Worm (Caenorhabditis elegans) whole organism, L3 larva: ENCODE data around the gene Y37E11AR.7.

Experiments
- R02D3.7 ChIP-seq: fragments of 150-350 bp; optimal IDR thresholded peaks from 2 replicates; lab custom pipeline; 2014; ENCODE audit warnings: missing biosample characterization, missing genetic modification characterization
- ama-1 ChIP-seq: fragments of 150-350 bp; optimal IDR thresholded peaks from 2 replicates; lab custom pipeline; 2018
- ceh-28 ChIP-seq: fragments of 150-350 bp; optimal IDR thresholded peaks from 2 replicates; lab custom pipeline; 2014; ENCODE audit warnings: missing biosample characterization, missing genetic modification reagents, missing genetic modification characterization
- ceh-82 ChIP-seq: fragments of 150-350 bp; optimal IDR thresholded peaks from 2 replicates; lab custom pipeline; 2014; ENCODE audit warnings: missing biosample characterization, missing genetic modification characterization
- ceh-9 ChIP-seq: sonication (generic microtip); optimal IDR thresholded peaks from 2 replicates; lab custom pipeline; 2018; ENCODE audit warnings: missing biosample characterization, missing genetic modification characterization
- egl-27 ChIP-seq: sonication (generic microtip); optimal IDR thresholded peaks from 4 replicates; lab custom pipeline; 2017; ENCODE audit warnings: missing biosample characterization, missing genetic modification reagents, missing genetic modification characterization
- egl-5 ChIP-seq: fragments of 150-350 bp; optimal IDR thresholded peaks from 2 replicates; lab custom pipeline; 2017; ENCODE audit warnings: missing biosample characterization, missing genetic modification reagents, missing genetic modification characterization, inconsistent platforms
- elt-1 ChIP-seq: fragments of 150-350 bp; optimal IDR thresholded peaks from 2 replicates; lab custom pipeline; 2014; ENCODE audit warnings: missing biosample characterization, missing genetic modification characterization
- elt-2 ChIP-seq: sonication (generic microtip); optimal IDR thresholded peaks from 2 replicates; lab custom pipeline; 2016; ENCODE audit warnings: missing genetic modification reagents, mild to moderate bottlenecking, missing genetic modification characterization, missing compliant biosample characterization
- elt-3 ChIP-seq, 3 experiments: fragments of 150-350 bp in 1 of 3; sonication (generic microtip) in 2 of 3; optimal IDR thresholded peaks; 2 replicates in 2 of 3; 4 replicates in 1 of 3; lab custom pipeline; 2014 to 2017; ENCODE audit warnings: missing biosample characterization in 3 of 3, missing genetic modification characterization in 3 of 3
- eor-1 ChIP-seq, 2 experiments: fragments of 150-350 bp; optimal IDR thresholded peaks; 2 replicates each; lab custom pipeline; 2014 to 2018; ENCODE audit warnings: missing biosample characterization in 2 of 2, missing genetic modification characterization in 2 of 2
- fkh-10 ChIP-seq: sonication (generic microtip); optimal IDR thresholded peaks from 2 replicates; lab custom pipeline; 2017; ENCODE audit warnings: missing biosample characterization, missing genetic modification reagents, missing genetic modification characterization
- fkh-2 ChIP-seq: fragments of 150-350 bp; optimal IDR thresholded peaks from 2 replicates; lab custom pipeline; 2014; ENCODE audit warnings: missing biosample characterization, missing genetic modification reagents, missing genetic modification characterization
- fos-1 ChIP-seq: fragments of 150-350 bp; optimal IDR thresholded peaks from 2 replicates; lab custom pipeline; 2014; ENCODE audit warnings: missing biosample characterization, missing genetic modification characterization
- hmg-11 ChIP-seq: sonication (generic microtip); optimal IDR thresholded peaks from 2 replicates; lab custom pipeline; 2016; ENCODE audit warnings: missing genetic modification characterization, missing compliant biosample characterization
- jun-1 ChIP-seq: fragments of 150-350 bp; optimal IDR thresholded peaks from 2 replicates; lab custom pipeline; 2014; ENCODE audit warnings: missing biosample characterization, missing genetic modification reagents, missing genetic modification characterization
- lin-15B ChIP-seq: fragments of 150-350 bp; optimal IDR thresholded peaks from 2 replicates; lab custom pipeline; 2014; ENCODE audit warnings: missing biosample characterization, missing genetic modification characterization
- lin-39 ChIP-seq: fragments of 150-350 bp; optimal IDR thresholded peaks from 2 replicates; lab custom pipeline; 2018; ENCODE audit warnings: missing biosample characterization, missing genetic modification reagents, missing genetic modification characterization
- lsy-12 ChIP-seq: sonication (generic microtip); optimal IDR thresholded peaks from 2 replicates; lab custom pipeline; 2016; ENCODE audit warnings: mild to moderate bottlenecking, missing genetic modification characterization, missing compliant biosample characterization
- mdl-1 ChIP-seq: fragments of 150-350 bp; optimal IDR thresholded peaks from 2 replicates; lab custom pipeline; 2014; ENCODE audit warnings: missing biosample characterization, missing genetic modification characterization
- nfya-1 ChIP-seq: sonication (generic microtip); optimal IDR thresholded peaks from 2 replicates; lab custom pipeline; 2017; ENCODE audit warnings: missing genetic modification characterization, mild to moderate bottlenecking, missing compliant biosample characterization, antibody characterized with exemption, moderate library complexity; ENCODE audit not compliant: insufficient read depth
- nhr-11 ChIP-seq: fragments of 150-350 bp; optimal IDR thresholded peaks from 2 replicates; lab custom pipeline; 2014; ENCODE audit warnings: missing biosample characterization, missing genetic modification characterization
- nhr-23 ChIP-seq: fragments of 150-350 bp; optimal IDR thresholded peaks from 2 replicates; lab custom pipeline; 2014; ENCODE audit warnings: missing biosample characterization, missing genetic modification reagents, missing genetic modification characterization
- nhr-25 ChIP-seq: sonication (generic microtip); optimal IDR thresholded peaks from 2 replicates; lab custom pipeline; 2017; ENCODE audit warnings: missing biosample characterization, missing genetic modification characterization
- nhr-28 ChIP-seq: fragments of 150-350 bp; optimal IDR thresholded peaks from 2 replicates; lab custom pipeline; 2014; ENCODE audit warnings: missing biosample characterization, missing genetic modification characterization
- nhr-43 ChIP-seq: sonication (generic microtip); optimal IDR thresholded peaks from 2 replicates; lab custom pipeline; 2016; ENCODE audit warnings: mild to moderate bottlenecking, missing genetic modification characterization, missing compliant biosample characterization; ENCODE audit not compliant: poor library complexity, severe bottlenecking
- nhr-76 ChIP-seq: fragments of 150-350 bp; sonication (generic microtip); optimal IDR thresholded peaks from 5 replicates; lab custom pipeline; 2014; ENCODE audit warnings: missing biosample characterization, missing genetic modification characterization
- nhr-77 ChIP-seq: fragments of 150-350 bp; optimal IDR thresholded peaks from 2 replicates; lab custom pipeline; 2014; ENCODE audit warnings: missing biosample characterization, missing genetic modification characterization
- pha-4 ChIP-seq: fragments of 150-350 bp; optimal IDR thresholded peaks from 2 replicates; lab custom pipeline; 2014; ENCODE audit warnings: missing biosample characterization, missing genetic modification reagents, missing genetic modification characterization
- pqm-1 ChIP-seq: fragments of 150-350 bp; optimal IDR thresholded peaks from 2 replicates; lab custom pipeline; 2017; ENCODE audit warnings: missing biosample characterization, missing genetic modification characterization, inconsistent platforms
- skn-1 ChIP-seq: fragments of 150-350 bp; optimal IDR thresholded peaks from 2 replicates; lab custom pipeline; 2014; ENCODE audit warnings: missing biosample characterization, missing genetic modification characterization
- snpc-4 ChIP-seq: fragments of 150-350 bp; optimal IDR thresholded peaks from 2 replicates; lab custom pipeline; 2014; ENCODE audit warnings: missing biosample characterization, missing genetic modification characterization
- tbx-2 ChIP-seq: sonication (generic microtip); optimal IDR thresholded peaks from 2 replicates; lab custom pipeline; 2016; ENCODE audit warnings: mild to moderate bottlenecking, missing genetic modification characterization, missing compliant biosample characterization
- unc-39 ChIP-seq: sonication (generic microtip); optimal IDR thresholded peaks from 4 replicates; lab custom pipeline; 2017; ENCODE audit warnings: missing biosample characterization, missing genetic modification characterization
- unc-62 ChIP-seq: fragments of 150-350 bp; sonication (generic microtip); optimal IDR thresholded peaks from 4 replicates; lab custom pipeline; 2014; ENCODE audit warnings: missing biosample characterization, missing genetic modification reagents, missing genetic modification characterization
- zag-1 ChIP-seq: fragments of 150-350 bp; optimal IDR thresholded peaks from 2 replicates; lab custom pipeline; 2014; ENCODE audit warnings: missing biosample characterization, missing genetic modification characterization
- ztf-4 ChIP-seq: fragments of 150-350 bp; optimal IDR thresholded peaks from 2 replicates; lab custom pipeline; 2014; ENCODE audit warnings: missing biosample characterization, missing genetic modification characterization

Y37E11AR.7 gene

DNA sequence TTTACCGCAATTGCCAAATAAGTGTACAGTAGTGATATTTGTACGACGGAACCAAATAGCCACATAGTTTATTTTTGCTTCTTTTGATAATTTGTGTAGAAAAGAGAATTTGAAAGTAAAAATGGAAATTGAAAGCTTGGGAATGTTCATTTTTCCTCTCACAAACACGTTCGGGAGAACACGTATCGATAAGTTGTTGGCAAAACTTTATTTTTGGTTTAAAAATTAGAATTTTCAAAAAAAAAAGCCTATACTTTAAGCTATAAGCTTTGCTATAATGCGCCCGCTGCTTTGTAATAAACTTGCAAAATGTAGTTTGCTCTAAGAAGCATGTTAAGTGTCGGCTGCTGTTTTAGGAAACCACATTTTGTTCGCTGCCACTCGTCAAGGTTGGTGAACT lies at the start of gene Y37E11AR.7:
Y37E11AR.7 (minus strand) TSS at position 101 of the 400 bp plus-strand sequence.
- TF ChIP-seq eor-1 (tag; optimal IDR thresholded peaks at IDR 0.05; lab: Kevin White, UChicago) (no peak), nhr-25 (tag; lab: Kevin White, UChicago) (no peak), nhr-76 (tag; lab: Kevin White, UChicago) (no peak), fkh-10 (GFP tag; lab: Kevin White, UChicago) (no peak), egl-27 (no peak), snpc-4 (tag; lab: Kevin White, UChicago) (no peak), egl-5 (tag; lab: Kevin White, UChicago) (no peak), unc-39 (tag; lab: Kevin White, UChicago) (no peak), R02D3.7 (tag; lab: Kevin White, UChicago) (no peak)

DNA sequence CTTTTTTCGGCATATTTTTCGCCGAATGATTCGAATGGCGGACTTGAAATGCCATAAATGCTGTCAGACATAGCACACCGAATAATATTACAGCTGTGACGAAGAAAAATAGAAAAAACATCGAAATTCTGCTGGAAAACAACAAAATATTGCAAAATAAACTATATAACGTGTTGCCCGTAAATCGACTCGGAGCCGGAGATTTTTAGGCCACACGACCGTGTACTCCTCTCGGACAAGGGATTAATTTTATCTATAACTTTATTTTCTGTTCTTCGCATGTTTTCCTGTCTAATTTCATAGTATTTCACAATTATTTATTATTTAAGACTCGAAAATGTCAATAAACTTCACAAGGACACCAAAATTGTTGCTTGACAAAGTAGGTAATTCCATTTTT lies 48.0 kb upstream of the Y37E11AR.7 start, which contains the start of the genes algn-14 and M02B7.2:
algn-14 (minus strand) TSS at position 175 of the 400 bp plus-strand sequence.
M02B7.2 (plus strand) TSS at position 330 of the 400 bp plus-strand sequence.
- peak; percentile 66 for TF ChIP-seq pha-4 (tag; lab: Kevin White, UChicago)
- TF ChIP-seq hmg-11: peak; percentile 30
- TF ChIP-seq nfya-1 (tag; lab: Kevin White, UChicago): peak; percentile 42
- no peak for TF ChIP-seq nhr-77 (tag; lab: Kevin White, UChicago)
- peak; percentile 88 for TF ChIP-seq nhr-43
- peak; percentile 74 for TF ChIP-seq lin-15B (tag; lab: Kevin White, UChicago)
- TF ChIP-seq nhr-23: peak; percentile 42
- no peak for TF ChIP-seq nhr-25 (tag; lab: Kevin White, UChicago)
- no peak for TF ChIP-seq nhr-28 (tag; lab: Kevin White, UChicago)
- TF ChIP-seq R02D3.7 (tag; lab: Kevin White, UChicago): peak; percentile 92
- no peak for TF ChIP-seq unc-62
- TF ChIP-seq fos-1 (tag; lab: Kevin White, UChicago): no peak
- no peak for TF ChIP-seq ztf-4 (tag; lab: Kevin White, UChicago)
- no peak for TF ChIP-seq ceh-9 (tag; lab: Kevin White, UChicago)
- peak; percentile 47 for TF ChIP-seq elt-2 (tag; lab: Kevin White, UChicago)
- no peak for TF ChIP-seq zag-1
- no peak for TF ChIP-seq mdl-1 (tag; lab: Kevin White, UChicago)
- TF ChIP-seq jun-1: peak; percentile 22
- TF ChIP-seq ceh-28 (tag; lab: Kevin White, UChicago): peak; percentile 5
- no peak for TF ChIP-seq nhr-76 (tag; lab: Kevin White, UChicago)
- TF ChIP-seq pqm-1 (tag; lab: Kevin White, UChicago): no peak
- TF ChIP-seq nhr-11 (tag; lab: Kevin White, UChicago): no peak
- peak; percentile 9 for TF ChIP-seq lin-39
- peak; percentile 19 for TF ChIP-seq lsy-12
- TF ChIP-seq snpc-4 (tag; lab: Kevin White, UChicago): peak; percentile 70
- no peak for TF ChIP-seq skn-1 (tag; lab: Kevin White, UChicago)
- TF ChIP-seq fkh-2 (tag; lab: Kevin White, UChicago): no peak
- no peak for TF ChIP-seq ceh-82

DNA sequence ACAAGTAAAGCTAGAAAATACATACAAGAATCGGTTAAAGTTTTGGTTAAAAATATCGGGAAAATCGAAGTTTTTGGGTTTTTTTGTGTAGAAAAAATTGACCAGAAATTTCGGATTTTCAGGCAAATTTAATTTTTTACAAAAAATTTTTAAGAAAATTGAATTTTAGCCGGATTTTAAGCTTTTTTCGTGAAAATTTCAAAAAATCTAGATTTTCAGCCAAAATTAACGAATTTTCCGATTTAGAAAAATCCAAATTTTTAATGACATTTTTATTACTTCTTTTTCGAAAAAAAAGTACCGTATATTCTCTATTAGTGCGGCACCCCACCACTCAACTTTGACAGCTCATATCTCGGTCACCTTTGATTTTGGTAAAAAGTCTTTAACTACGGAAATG lies 45.7 kb upstream of the Y37E11AR.7 start, which contains the start of gene osm-3:
osm-3 (minus strand) TSS at position 101 of the 400 bp plus-strand sequence.
- no peak for TF ChIP-seq nhr-28 (tag; lab: Kevin White, UChicago)
- TF ChIP-seq pha-4 (tag; lab: Kevin White, UChicago): no peak
- TF ChIP-seq ceh-28 (tag; lab: Kevin White, UChicago): no peak

DNA sequence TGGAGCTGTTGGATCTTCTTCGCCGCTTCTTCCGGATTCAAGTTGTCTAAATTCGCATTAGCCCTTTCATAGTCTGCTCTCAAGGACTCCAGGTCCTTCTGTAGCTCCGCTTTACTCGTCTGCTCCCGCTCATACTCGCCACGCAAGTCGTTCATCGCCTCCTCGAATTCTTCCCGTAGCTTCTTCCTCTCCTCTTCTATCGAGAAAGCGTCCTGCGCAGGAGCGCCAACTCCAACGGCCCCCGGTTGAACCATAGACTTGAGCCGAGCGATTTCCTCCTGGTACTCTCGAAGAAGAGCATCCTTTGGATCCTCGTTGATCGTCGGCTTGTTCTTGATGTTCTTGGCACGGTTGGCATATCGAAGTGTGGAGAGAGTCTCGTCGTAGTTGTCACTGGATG lies 42.2 kb upstream of the Y37E11AR.7 start:
- TF ChIP-seq ama-1 (no peak), tbx-2 (no peak), nhr-23 (no peak)
- TF ChIP-seq, all 47 proteins: peak for 0

DNA sequence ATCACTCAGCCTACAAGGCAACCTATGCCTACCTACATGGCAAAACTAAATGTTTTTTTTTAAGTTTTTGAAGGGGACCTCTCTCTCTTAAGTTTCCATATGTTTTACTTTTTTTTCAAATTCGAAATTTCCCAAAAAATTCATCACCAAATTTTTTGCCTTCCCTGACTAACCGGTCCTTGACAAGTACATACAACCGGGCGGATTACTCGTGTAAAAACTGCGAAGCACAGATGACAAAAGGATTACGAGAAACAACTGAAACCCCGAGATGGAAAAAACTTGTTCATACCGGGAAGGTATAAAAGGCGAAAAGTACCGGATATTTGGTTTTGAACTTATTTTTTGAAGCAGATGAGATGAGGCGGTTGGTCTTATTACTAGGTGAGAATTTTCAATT lies 39.2 kb upstream of the Y37E11AR.7 start, which contains the start of gene K09B3.1:
K09B3.1 (plus strand) TSS at position 301 of the 400 bp plus-strand sequence.
- TF ChIP-seq elt-1: no peak
- TF ChIP-seq elt-3 (tag; optimal IDR thresholded peaks at IDR 0.05; lab: Kevin White, UChicago): no peak
- TF ChIP-seq fos-1 (tag; lab: Kevin White, UChicago): no peak
- no peak for TF ChIP-seq elt-2 (tag; lab: Kevin White, UChicago)
- no peak for TF ChIP-seq tbx-2
- no peak for TF ChIP-seq egl-27
- no peak for TF ChIP-seq nhr-11 (tag; lab: Kevin White, UChicago)
- TF ChIP-seq eor-1 (tag; optimal IDR thresholded peaks at IDR 0.05; lab: Kevin White, UChicago): no peak
- TF ChIP-seq lin-15B (tag; lab: Kevin White, UChicago): no peak
- no peak for TF ChIP-seq nhr-28 (tag; lab: Kevin White, UChicago)
- no peak for TF ChIP-seq unc-39 (tag; lab: Kevin White, UChicago)
- no peak for TF ChIP-seq mdl-1 (tag; lab: Kevin White, UChicago)
